Worm (Caenorhabditis elegans): ENCODE data around the gene C40A11.8.

C40A11.8 gene

ce11 chrII:2146900-2147375, 3.8 kb downstream of the C40A11.8 start, which contains the start of gene C40A11.2:
C40A11.2 (plus strand) TSS chrII:2146950.
- TF ChIP-seq dpl-1 (GFP tag; optimal IDR thresholded peaks at IDR 0.05) = no peak
- no peak for TF ChIP-seq lsy-2 (tag; optimal IDR thresholded peaks at IDR 0.05)
- peak in 1 of 2 experiments; percentile 52 for TF ChIP-seq unc-62 (GFP tag; optimal IDR thresholded peaks at IDR 0.05 in 1 of 2)
- no peak for TF ChIP-seq unc-62 (tag; optimal IDR thresholded peaks at IDR 0.05)

- no peak for TF ChIP-seq ceh-62 (tag; optimal IDR thresholded peaks at IDR 0.05)
- no peak for TF ChIP-seq nhr-102 (tag; optimal IDR thresholded peaks at IDR 0.05)
- TF ChIP-seq ceh-20 (GFP tag; IDR thresholded peaks at IDR 0.05) = no peak
- no peak for TF ChIP-seq vab-7 (GFP tag; IDR thresholded peaks at IDR 0.05)
- TF ChIP-seq madf-5 (GFP tag; IDR thresholded peaks at IDR 0.05) = no peak
- no peak for TF ChIP-seq unc-39 (tag; optimal IDR thresholded peaks at IDR 0.05)
- TF ChIP-seq lin-15B (tag; optimal IDR thresholded peaks at IDR 0.05) = no peak
Measured at ce11 chrII:2145566-2145965, 5.2 kb downstream of the C40A11.8 start, which contains the start of gene C40A11.6. C40A11.6 (minus strand) TSS chrII:2145666.

- peak in 1 of 2 experiments; percentile 50 for TF ChIP-seq unc-62 (GFP tag; optimal IDR thresholded peaks at IDR 0.05 in 1 of 2)
- TF ChIP-seq unc-62 (tag; optimal IDR thresholded peaks at IDR 0.05) = no peak
- TF ChIP-seq egl-27 (tag; optimal IDR thresholded peaks at IDR 0.05) = no peak
Measured at ce11 chrII:2140817-2141216, 9.9 kb downstream of the C40A11.8 start, which contains the start of gene C40A11.3. C40A11.3 (plus strand) TSS chrII:2141117.

- TF ChIP-seq sdz-12 (GFP tag; optimal IDR thresholded peaks at IDR 0.05) (no peak), zip-2 (tag; optimal IDR thresholded peaks at IDR 0.05) (no peak), ama-1 (optimal IDR thresholded peaks at IDR 0.05) (no peak), lir-3 (tag; optimal IDR thresholded peaks at IDR 0.05) (no peak), unc-130 (GFP tag; optimal IDR thresholded peaks at IDR 0.05) (no peak), mxl-2 (GFP tag; conservative IDR thresholded peaks at IDR 0.05) (no peak), ceh-62 (tag; optimal IDR thresholded peaks at IDR 0.05) (no peak), ZK337.2 (GFP tag; IDR thresholded peaks at IDR 0.05) (no peak), hif-1 (tag; optimal IDR thresholded peaks at IDR 0.05) (no peak), nhr-76 (tag; optimal IDR thresholded peaks at IDR 0.05) (no peak), lin-1 (GFP tag; IDR thresholded peaks at IDR 0.05) (no peak), daf-8 (GFP tag; IDR thresholded peaks at IDR 0.05) (no peak), mep-1 (tag; optimal IDR thresholded peaks at IDR 0.05) (no peak), spr-1 (tag; optimal IDR thresholded peaks at IDR 0.05) (no peak), madf-5 (GFP tag; IDR thresholded peaks at IDR 0.05) (no peak), R02D3.7 (tag; optimal IDR thresholded peaks at IDR 0.05) (no peak), aly-2 (tag; optimal IDR thresholded peaks at IDR 0.05) (no peak)
Measured at ce11 chrII:2138901-2139300, 11.8 kb downstream of the C40A11.8 start.

- no peak for TF ChIP-seq D1046.2 (GFP tag; IDR thresholded peaks at IDR 0.05)
- TF ChIP-seq nhr-111 (GFP tag; optimal IDR thresholded peaks at IDR 0.05) = no peak
- no peak for TF ChIP-seq madf-9 (GFP tag; conservative IDR thresholded peaks at IDR 0.05)
- TF ChIP-seq nhr-25 (tag; optimal IDR thresholded peaks at IDR 0.05; ENCODE audit: borderline replicate concordance, insufficient read depth) = no peak
- no peak for TF ChIP-seq lin-38 (GFP tag; IDR thresholded peaks at IDR 0.05)
Measured at ce11 chrII:2137235-2137634, 13.5 kb downstream of the C40A11.8 start, which contains the start of gene C40A11.4. C40A11.4 (plus strand) TSS chrII:2137422.

- TF ChIP-seq tag-97 (GFP tag; IDR thresholded peaks at IDR 0.05) = no peak
- no peak for TF ChIP-seq unc-130 (GFP tag; optimal IDR thresholded peaks at IDR 0.05)
- TF ChIP-seq duxl-1 (tag; optimal IDR thresholded peaks at IDR 0.05; ENCODE audit: poor library complexity) = no peak
- TF ChIP-seq nhr-77 (tag; optimal IDR thresholded peaks at IDR 0.05) = no peak
- TF ChIP-seq hlh-11 (tag; optimal IDR thresholded peaks at IDR 0.05) = no peak
- no peak for TF ChIP-seq lim-7 (GFP tag; IDR thresholded peaks at IDR 0.05)
- no peak for TF ChIP-seq hmg-1.1 (GFP tag; IDR thresholded peaks at IDR 0.05)
- TF ChIP-seq D1046.2 (GFP tag; IDR thresholded peaks at IDR 0.05) = no peak
- TF ChIP-seq nhr-11 (tag; optimal IDR thresholded peaks at IDR 0.05) = no peak
- no peak for TF ChIP-seq unc-62 (GFP tag; optimal IDR thresholded peaks at IDR 0.05 in 1 of 2)
- TF ChIP-seq unc-62 (tag; optimal IDR thresholded peaks at IDR 0.05) = no peak
- no peak for TF ChIP-seq Y48G9A.11 (GFP tag; IDR thresholded peaks at IDR 0.05)
- no peak for TF ChIP-seq mxl-2 (GFP tag; conservative IDR thresholded peaks at IDR 0.05)
- no peak for TF ChIP-seq ceh-44 (GFP tag; IDR thresholded peaks at IDR 0.05)
- TF ChIP-seq madf-9 (GFP tag; conservative IDR thresholded peaks at IDR 0.05) = no peak
- TF ChIP-seq nhr-41 (GFP tag; IDR thresholded peaks at IDR 0.05) = no peak
- TF ChIP-seq saeg-2 (GFP tag; IDR thresholded peaks at IDR 0.05) = no peak
Measured at ce11 chrII:2135604-2136003, 15.1 kb downstream of the C40A11.8 start, which contains the start of gene hpo-7. hpo-7 (minus strand) TSS chrII:2135704.

Measured in whole organism, L4 larva.